Worm (Caenorhabditis elegans): ENCODE data around the gene idpp-8.

The idpp-8 gene

DNA sequence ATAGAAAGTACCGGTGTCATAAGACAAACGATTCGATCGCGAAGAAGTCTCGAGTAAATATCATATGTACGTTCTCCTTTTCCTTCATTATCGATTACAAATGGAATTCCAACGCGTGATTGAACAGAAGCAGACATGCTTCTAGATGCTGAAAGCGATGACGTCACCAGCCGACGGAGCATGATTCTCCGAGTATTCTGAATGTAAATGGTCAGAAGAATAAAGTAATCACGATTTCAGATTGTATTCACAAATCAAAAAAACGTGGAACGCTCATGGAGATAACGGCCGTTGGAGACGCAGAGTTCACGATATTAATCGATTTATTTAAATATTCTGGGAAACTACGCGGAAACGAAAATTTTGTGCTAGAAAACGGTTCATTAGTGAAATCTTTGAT, 12.7 kb upstream of the idpp-8 start, which contains the start of gene clpp-1 (continued):
- peak; percentile 16 for TF ChIP-seq dve-1 (tag; optimal IDR thresholded peaks at IDR 0.05; ENCODE audit: insufficient read depth)
- TF ChIP-seq nhr-41 (GFP tag; IDR thresholded peaks at IDR 0.05) = no peak
- peak; percentile 29 for TF ChIP-seq hlh-30 (tag; optimal IDR thresholded peaks at IDR 0.05; ENCODE audit: insufficient read depth)
- TF ChIP-seq egl-27 (tag; optimal IDR thresholded peaks at IDR 0.05) = no peak
- no peak for TF ChIP-seq egl-43 (GFP tag; IDR thresholded peaks at IDR 0.05)
- TF ChIP-seq mes-2 (tag; optimal IDR thresholded peaks at IDR 0.05; ENCODE audit: poor library complexity, severe bottlenecking) = peak; percentile 16
- peak; percentile 66; the same call in 1 of the 2 replicates for TF ChIP-seq zfp-3 (GFP tag; conservative IDR thresholded peaks at IDR 0.05)
- no peak for TF ChIP-seq dmd-9 (GFP tag; IDR thresholded peaks at IDR 0.05)
- TF ChIP-seq aly-2 (tag; optimal IDR thresholded peaks at IDR 0.05) = no peak
- peak; percentile 32 for TF ChIP-seq mep-1 (tag; optimal IDR thresholded peaks at IDR 0.05)
- no peak for TF ChIP-seq lin-13 (GFP tag; optimal IDR thresholded peaks at IDR 0.05)
- no peak for TF ChIP-seq unc-39 (tag; optimal IDR thresholded peaks at IDR 0.05)
- no peak for TF ChIP-seq mxl-2 (GFP tag; conservative IDR thresholded peaks at IDR 0.05)

DNA sequence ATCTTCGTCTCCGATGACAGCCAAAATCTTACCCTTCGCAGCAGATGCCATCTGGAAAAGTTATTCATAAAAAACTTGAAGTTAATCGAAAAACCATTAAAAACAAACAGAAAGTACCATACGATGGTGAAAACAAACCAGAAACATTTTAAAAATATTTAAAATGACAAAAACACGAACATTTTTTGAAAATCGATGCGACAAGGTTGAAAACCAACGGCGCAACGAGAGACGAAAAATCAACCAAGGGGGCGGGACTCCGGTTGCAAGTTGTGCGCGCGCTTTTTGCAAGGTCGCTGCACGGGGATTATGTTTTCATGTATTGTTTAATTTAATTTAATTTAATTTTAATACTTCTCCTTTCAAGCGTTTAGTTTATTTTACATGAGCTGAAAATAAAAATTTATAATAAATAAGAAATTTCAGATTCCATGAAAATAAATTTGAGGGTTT, 11.7 kb upstream of the idpp-8 start, which contains the start of gene vha-9:
vha-9 (minus strand) TSS at position 51 of the 453 bp plus-strand sequence.
- peak; percentile 59 for TF ChIP-seq lin-13 (GFP tag; optimal IDR thresholded peaks at IDR 0.05)
- no peak for TF ChIP-seq Y5F2A.4 (GFP tag; optimal IDR thresholded peaks at IDR 0.05)
- no peak for TF ChIP-seq set-16 (GFP tag; IDR thresholded peaks at IDR 0.05)
- peak in 1 of 2 experiments; percentile 37 for TF ChIP-seq lsy-2 (tag; optimal IDR thresholded peaks at IDR 0.05)
- TF ChIP-seq F26F4.8 (GFP tag; conservative IDR thresholded peaks at IDR 0.05) = no peak
- TF ChIP-seq tag-97 (GFP tag; IDR thresholded peaks at IDR 0.05) = no peak
- TF ChIP-seq R02D3.7 (tag; optimal IDR thresholded peaks at IDR 0.05) = no peak
- no peak for TF ChIP-seq unc-39 (tag; optimal IDR thresholded peaks at IDR 0.05)
- no peak for TF ChIP-seq mxl-3 (GFP tag; optimal IDR thresholded peaks at IDR 0.05)
- TF ChIP-seq mxl-2 (GFP tag; conservative IDR thresholded peaks at IDR 0.05) = no peak
- TF ChIP-seq ceh-20 (GFP tag; IDR thresholded peaks at IDR 0.05) = no peak
- no peak for TF ChIP-seq ceh-82 (tag; optimal IDR thresholded peaks at IDR 0.05)
- TF ChIP-seq duxl-1 (tag; optimal IDR thresholded peaks at IDR 0.05; ENCODE audit: poor library complexity) = no peak
- peak; percentile 62 for TF ChIP-seq nhr-28 (tag; optimal IDR thresholded peaks at IDR 0.05)
- TF ChIP-seq nhr-237 (tag; optimal IDR thresholded peaks at IDR 0.05) = no peak
- no peak for TF ChIP-seq nhr-11 (tag; optimal IDR thresholded peaks at IDR 0.05)
- no peak for TF ChIP-seq lin-29 (GFP tag; IDR thresholded peaks at IDR 0.05)
- peak; percentile 89 for TF ChIP-seq mes-2 (tag; optimal IDR thresholded peaks at IDR 0.05; ENCODE audit: poor library complexity, severe bottlenecking)
- peak; percentile 33 for TF ChIP-seq fkh-10 (GFP tag; optimal IDR thresholded peaks at IDR 0.05)
- TF ChIP-seq snpc-1.2 (GFP tag; IDR thresholded peaks at IDR 0.05) = no peak
- no peak for TF ChIP-seq F44E2.7 (GFP tag; IDR thresholded peaks at IDR 0.05)
- no peak for TF ChIP-seq spr-1 (tag; optimal IDR thresholded peaks at IDR 0.05)
- TF ChIP-seq zip-11 (GFP tag; IDR thresholded peaks at IDR 0.05) = no peak
- no peak for TF ChIP-seq mdt-29 (GFP tag; IDR thresholded peaks at IDR 0.05)
- no peak for TF ChIP-seq spr-3 (GFP tag; optimal IDR thresholded peaks at IDR 0.05)
- no peak for TF ChIP-seq Y75B8A.6 (GFP tag; IDR thresholded peaks at IDR 0.05)
- TF ChIP-seq Y48G9A.11 (GFP tag; IDR thresholded peaks at IDR 0.05) = no peak
- TF ChIP-seq nhr-41 (GFP tag; IDR thresholded peaks at IDR 0.05) = no peak
- no peak for TF ChIP-seq daf-16 (GFP tag; optimal IDR thresholded peaks at IDR 0.05)
- peak; percentile 56 for TF ChIP-seq daf-16 (tag; optimal IDR thresholded peaks at IDR 0.05)
- TF ChIP-seq dmd-8 (GFP tag; IDR thresholded peaks at IDR 0.05) = no peak
- TF ChIP-seq madf-5 (GFP tag; IDR thresholded peaks at IDR 0.05) = no peak
- TF ChIP-seq rbr-2 (tag; optimal IDR thresholded peaks at IDR 0.05) = peak; percentile 51
- TF ChIP-seq daf-12 (tag; optimal IDR thresholded peaks at IDR 0.05) = no peak
- peak; percentile 41 for TF ChIP-seq pqm-1 (tag; optimal IDR thresholded peaks at IDR 0.05)
- no peak for TF ChIP-seq ZK546.5 (tag; optimal IDR thresholded peaks at IDR 0.05)
- TF ChIP-seq mdl-1 (tag; optimal IDR thresholded peaks at IDR 0.05) = peak in 1 of 2 experiments; percentile 2
- no peak for TF ChIP-seq lin-39 (tag; optimal IDR thresholded peaks at IDR 0.05)
- TF ChIP-seq aha-1 (tag) = no peak
- TF ChIP-seq T26A8.4 (GFP tag; IDR thresholded peaks at IDR 0.05) = 0 out of 2 replicates have a peak, but pooled peaks have one; percentile 26
- no peak for TF ChIP-seq nhr-6 (tag; optimal IDR thresholded peaks at IDR 0.05)
- no peak for TF ChIP-seq nhr-102 (tag; optimal IDR thresholded peaks at IDR 0.05)
